Fruit fly (Drosophila melanogaster): ENCODE measurements around the gene whe.
A peak's percentile ranks its signal among the peaks of the same experiment; 100 is the strongest.

Gene whe

dm6 chrX:21362878-21363277 is 39.7 kb downstream of the whe start, which contains the start of the genes bbx and waw:
Gene bbx, plus strand, starts transcription at chrX:21363028.
Gene waw, plus strand, starts transcription at chrX:21363028.
- peak; percentile 98 for TF ChIP-seq fkh (GFP tag; optimal IDR thresholded peaks at IDR 0.05)
- TF ChIP-seq spab (GFP tag; optimal IDR thresholded peaks at IDR 0.05) = no peak
- no peak for TF ChIP-seq salr (GFP tag; optimal IDR thresholded peaks at IDR 0.05)
- peak; percentile 99 for TF ChIP-seq vri (GFP tag; optimal IDR thresholded peaks at IDR 0.05)
- no peak for TF ChIP-seq CG6854 (GFP tag; optimal IDR thresholded peaks at IDR 0.05)
- TF ChIP-seq CG6808 (GFP tag; optimal IDR thresholded peaks at IDR 0.05) = peak; percentile 22
- TF ChIP-seq esn (GFP tag; optimal IDR thresholded peaks at IDR 0.05) = peak; percentile 42
- no peak for TF ChIP-seq cyc (GFP tag; optimal IDR thresholded peaks at IDR 0.05)
- peak; percentile 17 for TF ChIP-seq Eip75B (GFP tag; optimal IDR thresholded peaks at IDR 0.05)
- TF ChIP-seq ss (GFP tag; optimal IDR thresholded peaks at IDR 0.05) = peak in 1 of 2 experiments; percentile 25
- no peak for TF ChIP-seq fd85E (GFP tag; optimal IDR thresholded peaks at IDR 0.05)
- TF ChIP-seq CG16779 (tag; optimal IDR thresholded peaks at IDR 0.05) = no peak
- TF ChIP-seq CG3032 (tag; optimal IDR thresholded peaks at IDR 0.05) = peak; percentile 19
- no peak for TF ChIP-seq eg (GFP tag; IDR thresholded peaks at IDR 0.05)
- no peak for TF ChIP-seq achi (GFP tag; optimal IDR thresholded peaks at IDR 0.05)
- peak; percentile 6 for TF ChIP-seq Smox (GFP tag; optimal IDR thresholded peaks at IDR 0.05)
- peak; percentile 12 for TF ChIP-seq dsx (GFP tag; optimal IDR thresholded peaks at IDR 0.05; ENCODE audit: poor library complexity, severe bottlenecking)
- TF ChIP-seq svp (GFP tag) = peak; percentile 36
- no peak for TF ChIP-seq CG6276 (GFP tag; optimal IDR thresholded peaks at IDR 0.05)
- no peak for TF ChIP-seq CG6163 (GFP tag; IDR thresholded peaks at IDR 0.05)
- no peak for TF ChIP-seq Gug (GFP tag; IDR thresholded peaks at IDR 0.05)
- TF ChIP-seq topi (GFP tag; optimal IDR thresholded peaks at IDR 0.05) = peak; percentile 19
- no peak for TF ChIP-seq CG11902 (GFP tag; optimal IDR thresholded peaks at IDR 0.05)
- TF ChIP-seq CG6792 (GFP tag; optimal IDR thresholded peaks at IDR 0.05) = no peak
- no peak for TF ChIP-seq CG3919 (GFP tag; optimal IDR thresholded peaks at IDR 0.05)
- TF ChIP-seq Eip78C (GFP tag) = peak; percentile 71
- no peak for TF ChIP-seq pdm3 (GFP tag; optimal IDR thresholded peaks at IDR 0.05)
- no peak for TF ChIP-seq dac (GFP tag; optimal IDR thresholded peaks at IDR 0.05)
- no peak for TF ChIP-seq CG8632 (GFP tag; optimal IDR thresholded peaks at IDR 0.05)
- TF ChIP-seq CG15336 (GFP tag; IDR thresholded peaks at IDR 0.05) = no peak
- TF ChIP-seq acj6 (GFP tag; optimal IDR thresholded peaks at IDR 0.05) = no peak
- TF ChIP-seq CG8119 (GFP tag; IDR thresholded peaks at IDR 0.05) = no peak
- peak; percentile 4 for TF ChIP-seq Sox14 (GFP tag; optimal IDR thresholded peaks at IDR 0.05)
- TF ChIP-seq Ets96B (tag; optimal IDR thresholded peaks at IDR 0.05) = no peak

DNA sequence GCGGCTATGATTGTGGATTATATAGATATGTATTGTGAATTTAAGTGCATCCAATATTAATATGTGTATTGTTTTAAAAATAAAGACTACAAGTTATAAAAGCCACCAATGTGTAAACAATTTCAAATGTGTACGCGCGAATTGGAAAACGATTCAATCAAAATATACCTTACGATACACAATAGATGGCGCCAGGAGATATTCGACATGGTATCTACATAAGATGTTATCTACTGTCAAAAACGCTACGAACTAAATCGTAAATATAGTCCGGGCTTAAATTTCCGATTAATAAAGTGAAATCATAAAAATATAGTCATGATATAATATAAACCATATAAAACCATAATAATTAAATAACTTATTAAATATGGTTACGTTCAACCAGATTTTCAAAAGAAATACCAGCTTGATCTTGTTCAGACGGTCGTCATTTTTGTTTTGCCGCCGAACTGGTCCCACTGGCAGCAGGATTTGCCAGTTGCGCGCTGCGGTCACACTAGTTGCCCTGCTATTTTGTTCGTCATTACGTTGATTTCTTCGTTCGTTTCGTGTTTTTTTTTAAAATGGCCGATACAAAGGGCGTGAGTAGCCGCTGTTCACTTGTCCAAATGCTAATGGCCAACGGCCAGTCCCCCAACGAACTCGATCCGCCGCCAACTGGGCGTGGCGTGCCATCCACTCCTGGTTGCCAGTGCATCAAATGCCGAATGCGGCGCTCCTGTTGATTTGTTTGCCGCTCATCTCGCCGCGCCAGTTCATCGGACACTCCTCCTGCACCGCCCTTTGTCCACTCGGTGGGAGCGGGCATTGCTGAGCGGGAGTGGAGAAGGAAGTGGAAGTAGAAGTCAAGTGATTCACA is 44.5 kb downstream of the whe start, which contains the start of gene Septin1:
Septin1 (plus strand) TSS at position 477 of the 862 bp plus-strand sequence.
- TF ChIP-seq Met (GFP tag; optimal IDR thresholded peaks at IDR 0.05) (no peak), eg (GFP tag; IDR thresholded peaks at IDR 0.05) (no peak), vri (GFP tag; optimal IDR thresholded peaks at IDR 0.05) (no peak), topi (GFP tag; optimal IDR thresholded peaks at IDR 0.05) (no peak), svp (GFP tag) (peak; percentile 77), CG6854 (GFP tag; optimal IDR thresholded peaks at IDR 0.05) (peak; percentile 49), spab (GFP tag; optimal IDR thresholded peaks at IDR 0.05) (no peak), CG8632 (GFP tag; optimal IDR thresholded peaks at IDR 0.05) (no peak), CG1621 (tag; optimal IDR thresholded peaks at IDR 0.05) (no peak), Sox15 (GFP tag; optimal IDR thresholded peaks at IDR 0.05) (no peak), CG10669 (GFP tag; optimal IDR thresholded peaks at IDR 0.05) (no peak), CG7368 (GFP tag; optimal IDR thresholded peaks at IDR 0.05) (no peak), Sox14 (GFP tag; optimal IDR thresholded peaks at IDR 0.05) (peak; percentile 87), CG3919 (GFP tag; optimal IDR thresholded peaks at IDR 0.05) (no peak), pdm3 (GFP tag; optimal IDR thresholded peaks at IDR 0.05) (no peak), Smox (GFP tag; optimal IDR thresholded peaks at IDR 0.05) (no peak), Gug (GFP tag; IDR thresholded peaks at IDR 0.05) (no peak), CG6276 (GFP tag; optimal IDR thresholded peaks at IDR 0.05) (no peak), CG15336 (GFP tag; IDR thresholded peaks at IDR 0.05) (0 out of 2 replicates have a peak, but pooled peaks have one; percentile 16), CG6808 (GFP tag; optimal IDR thresholded peaks at IDR 0.05) (peak; percentile 4), lz (GFP tag; optimal IDR thresholded peaks at IDR 0.05) (no peak), net (GFP tag; optimal IDR thresholded peaks at IDR 0.05) (no peak), CG8119 (GFP tag; IDR thresholded peaks at IDR 0.05) (no peak), fkh (GFP tag; optimal IDR thresholded peaks at IDR 0.05) (peak; percentile 72), Eip78C (GFP tag) (peak; percentile 64), CG11902 (GFP tag; optimal IDR thresholded peaks at IDR 0.05) (no peak), CG4318 (GFP tag; optimal IDR thresholded peaks at IDR 0.05) (no peak), fd85E (GFP tag; optimal IDR thresholded peaks at IDR 0.05) (no peak), CG16779 (tag; optimal IDR thresholded peaks at IDR 0.05) (no peak), OdsH (GFP tag; optimal IDR thresholded peaks at IDR 0.05) (no peak), CG6163 (GFP tag; IDR thresholded peaks at IDR 0.05) (no peak), acj6 (GFP tag; optimal IDR thresholded peaks at IDR 0.05) (no peak)

Measured in whole organism, prepupa.